Fruit fly (Drosophila melanogaster) Kc167 (cell line): Measurements from ENCODE around the gene Ced-12.

Experiments used
- insv ChIP-seq: fragments of >200 bp; optimal IDR thresholded peaks from 3 replicates; lab custom pipeline; 2018; ENCODE audit warnings: missing external identifiers
- psq ChIP-seq: fragments of >200 bp; optimal IDR thresholded peaks from 2 replicates; lab custom pipeline; 2017; ENCODE audit warnings: missing external identifiers

DNA sequence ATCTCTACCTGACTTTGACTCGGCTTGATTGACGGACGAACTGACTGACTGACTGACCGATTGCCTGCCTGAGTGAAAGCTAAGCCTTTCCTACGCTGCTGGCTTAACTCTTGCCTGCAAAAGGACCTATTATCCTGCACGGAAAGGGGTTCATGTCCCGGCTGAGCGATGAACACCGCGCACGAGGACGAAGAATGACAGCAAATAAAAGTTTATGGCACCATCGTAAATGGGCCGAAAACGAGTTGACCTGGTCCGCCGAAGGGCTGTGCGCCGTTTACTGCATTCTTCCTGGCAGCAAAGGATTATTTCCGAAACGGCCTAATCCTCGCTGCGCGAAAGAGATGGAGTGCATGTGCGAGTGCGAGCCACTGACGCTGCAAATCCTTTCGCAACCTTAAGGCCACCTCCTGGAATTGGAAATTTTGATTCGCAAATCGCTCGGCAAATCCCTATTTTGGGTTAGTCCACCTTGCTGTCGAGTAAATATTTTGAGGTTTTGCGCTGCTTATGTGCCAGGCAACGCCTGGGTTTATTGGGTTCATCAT lies 16.4 kb upstream of the Ced-12 start:
- TF ChIP-seq psq (lab: Kevin White, UChicago) (no peak), insv (no peak)
